Fruit fly (Drosophila melanogaster) whole organism, embryonic: ENCODE data around the gene osi.

ENCODE experiments used
- Awh ChIP-seq: fragments of 200-800 bp; sonication (Bioruptor generic); IDR thresholded peaks from 2 replicates; pipeline ENCODE4, ENCODE4 v1.3.6; 2022; ENCODE audit warnings: missing biosample characterization, missing genetic modification characterization
- BEAF-32 ChIP-seq: fragments of 200-800 bp; sonication (Bioruptor generic); optimal IDR thresholded peaks from 3 replicates; lab custom pipeline; 2017; ENCODE audit warnings: missing biosample characterization, missing genetic modification characterization, mild to moderate bottlenecking, moderate library complexity, missing genetic modification reagents
- CG13296 ChIP-seq: fragments of 200-800 bp; sonication (Bioruptor generic); optimal IDR thresholded peaks from 3 replicates; lab custom pipeline; 2018; ENCODE audit warnings: missing biosample characterization, mild to moderate bottlenecking, missing genetic modification characterization
- CG15479 ChIP-seq: fragments of 200-800 bp; sonication (Bioruptor generic); optimal IDR thresholded peaks from 3 replicates; lab custom pipeline; 2019; ENCODE audit warnings: missing biosample characterization, mild to moderate bottlenecking, missing genetic modification characterization, moderate library complexity
- CG15696 ChIP-seq: fragments of 200-800 bp; sonication (Bioruptor generic); optimal IDR thresholded peaks from 2 replicates; lab custom pipeline; 2019; ENCODE audit warnings: missing biosample characterization, mild to moderate bottlenecking, missing genetic modification characterization, moderate library complexity
- CG1602 ChIP-seq: fragments of 200-800 bp; sonication (Bioruptor generic); optimal IDR thresholded peaks from 3 replicates; lab custom pipeline; 2016; ENCODE audit warnings: missing biosample characterization, missing genetic modification characterization
- CG16815 ChIP-seq: fragments of 200-800 bp; sonication (Bioruptor generic); optimal IDR thresholded peaks from 3 replicates; lab custom pipeline; 2017; ENCODE audit warnings: missing biosample characterization, mild to moderate bottlenecking, missing genetic modification characterization
- CG17359 ChIP-seq: fragments of 200-800 bp; sonication (Bioruptor generic); optimal IDR thresholded peaks from 3 replicates; lab custom pipeline; 2018; ENCODE audit warnings: missing biosample characterization, mild to moderate bottlenecking, missing genetic modification characterization, moderate library complexity
- CG17361 ChIP-seq: fragments of 200-800 bp; sonication (Bioruptor generic); IDR thresholded peaks from 3 replicates; pipeline ENCODE4 v1.3.6; 2022; ENCODE audit warnings: missing biosample characterization, missing genetic modification characterization
- CG2129 ChIP-seq: fragments of 200-800 bp; sonication (Bioruptor generic); IDR thresholded peaks from 2 replicates; pipeline ENCODE4 v1.3.6; 2022; ENCODE audit warnings: missing biosample characterization, missing genetic modification characterization; ENCODE audit not compliant: partially characterized antibody
- CG31365 ChIP-seq: fragments of 200-800 bp; sonication (Bioruptor generic); optimal IDR thresholded peaks from 2 replicates; lab custom pipeline; 2018; ENCODE audit warnings: missing biosample characterization, mild to moderate bottlenecking, missing genetic modification characterization
- CG31388 ChIP-seq: fragments of 200-800 bp; sonication (Bioruptor generic); optimal IDR thresholded peaks from 2 replicates; lab custom pipeline; 2016; ENCODE audit warnings: missing biosample characterization, missing genetic modification characterization
- CG33213 ChIP-seq: fragments of 200-800 bp; sonication (Bioruptor generic); optimal IDR thresholded peaks from 3 replicates; lab custom pipeline; 2016; ENCODE audit warnings: missing biosample characterization, missing genetic modification characterization
- CG4404 ChIP-seq: fragments of 200-800 bp; sonication (Bioruptor generic); IDR thresholded peaks from 2 replicates; pipeline ENCODE4 v1.3.6; 2022; ENCODE audit warnings: missing biosample characterization, missing genetic modification characterization
- CG4617 ChIP-seq: fragments of 200-800 bp; sonication (Bioruptor generic); optimal IDR thresholded peaks from 3 replicates; lab custom pipeline; 2016; ENCODE audit warnings: missing biosample characterization, missing genetic modification characterization, borderline replicate concordance
- CG4730 ChIP-seq: fragments of 200-800 bp; sonication (Bioruptor generic); IDR thresholded peaks from 2 replicates; pipeline ENCODE4 v1.3.6; 2022; ENCODE audit warnings: missing biosample characterization, missing genetic modification characterization
- CG5245 ChIP-seq: fragments of 200-800 bp; sonication (Bioruptor generic); optimal IDR thresholded peaks from 3 replicates; lab custom pipeline; 2016; ENCODE audit warnings: missing biosample characterization, missing genetic modification characterization
- CG6175 ChIP-seq: fragments of 200-800 bp; sonication (Bioruptor generic); IDR thresholded peaks from 3 replicates; pipeline ENCODE4 v1.3.6; 2022; ENCODE audit warnings: missing biosample characterization, missing genetic modification characterization
- CG9817 ChIP-seq: fragments of 200-800 bp; sonication (Bioruptor generic); optimal IDR thresholded peaks from 2 replicates; lab custom pipeline; 2018; ENCODE audit warnings: missing biosample characterization, mild to moderate bottlenecking, missing genetic modification characterization, moderate library complexity
- CG9932 ChIP-seq: fragments of 200-800 bp; sonication (Bioruptor generic); IDR thresholded peaks from 2 replicates; pipeline ENCODE4 v1.3.6; 2022; ENCODE audit warnings: missing biosample characterization, missing genetic modification characterization
- Dbx ChIP-seq: fragments of 200-800 bp; sonication (Bioruptor generic); IDR thresholded peaks from 3 replicates; pipeline ENCODE4 v1.3.6; 2022; ENCODE audit warnings: missing biosample characterization, missing genetic modification characterization
- Deaf1 ChIP-seq: fragments of 200-800 bp; optimal IDR thresholded peaks from 3 replicates; lab custom pipeline; 2019; ENCODE audit warnings: missing biosample characterization, mild to moderate bottlenecking, missing genetic modification characterization, moderate library complexity
- Ets97D ChIP-seq: fragments of 200-800 bp; sonication (Bioruptor generic); optimal IDR thresholded peaks from 3 replicates; lab custom pipeline; 2016; ENCODE audit warnings: missing biosample characterization, missing genetic modification characterization
- Gsc ChIP-seq: fragments of 200-800 bp; sonication (Bioruptor generic); IDR thresholded peaks from 2 replicates; pipeline ENCODE4 v1.3.6; 2022; ENCODE audit warnings: missing biosample characterization, missing genetic modification characterization
- HLH4C ChIP-seq: fragments of 200-800 bp; sonication (Bioruptor generic); IDR thresholded peaks from 3 replicates; pipeline ENCODE4 v1.3.6; 2022; ENCODE audit warnings: missing biosample characterization, missing genetic modification characterization; ENCODE audit not compliant: partially characterized antibody
- Hand ChIP-seq: fragments of 200-800 bp; sonication (Bioruptor generic); optimal IDR thresholded peaks from 2 replicates; lab custom pipeline; 2017; ENCODE audit warnings: mild to moderate bottlenecking, missing biosample characterization, missing genetic modification reagents, missing genetic modification characterization
- Lhr ChIP-seq: fragments of 200-800 bp; sonication (Bioruptor generic); optimal IDR thresholded peaks from 3 replicates; lab custom pipeline; 2017; ENCODE audit warnings: mild to moderate bottlenecking, missing biosample characterization, missing genetic modification reagents, missing genetic modification characterization
- NFAT ChIP-seq: fragments of 200-800 bp; sonication (Bioruptor generic); IDR thresholded peaks from 2 replicates; pipeline ENCODE4 v1.3.6; 2022; ENCODE audit warnings: missing biosample characterization, missing genetic modification characterization
- Scr ChIP-seq: fragments of 200-800 bp; sonication (Bioruptor generic); IDR thresholded peaks from 2 replicates; pipeline ENCODE4 v1.3.6; 2022; ENCODE audit warnings: missing biosample characterization, missing genetic modification characterization; ENCODE audit not compliant: partially characterized antibody
- Spps ChIP-seq: fragments of 200-800 bp; sonication (Bioruptor generic); optimal IDR thresholded peaks from 2 replicates; lab custom pipeline; 2018; ENCODE audit warnings: missing biosample characterization, mild to moderate bottlenecking, missing genetic modification characterization
- Ssrp ChIP-seq: fragments of 200-800 bp; sonication (Bioruptor generic); optimal IDR thresholded peaks from 2 replicates; lab custom pipeline; 2018; ENCODE audit warnings: missing biosample characterization, mild to moderate bottlenecking, missing genetic modification characterization, moderate library complexity
- Usf ChIP-seq: fragments of 200-800 bp; sonication (Bioruptor generic); optimal IDR thresholded peaks from 2 replicates; lab custom pipeline; 2017; ENCODE audit warnings: missing genotype, missing biosample characterization, missing genetic modification characterization
- ab ChIP-seq: fragments of 200-800 bp; sonication (Bioruptor generic); optimal IDR thresholded peaks from 2 replicates; lab custom pipeline; 2016; ENCODE audit warnings: missing biosample characterization, missing genetic modification characterization
- ash1 ChIP-seq: fragments of 200-800 bp; sonication (Bioruptor generic); optimal IDR thresholded peaks from 2 replicates; lab custom pipeline; 2018; ENCODE audit warnings: missing biosample characterization, mild to moderate bottlenecking, missing genetic modification characterization
- bab2 ChIP-seq: fragments of 200-800 bp; sonication (Bioruptor generic); optimal IDR thresholded peaks from 2 replicates; lab custom pipeline; 2016; ENCODE audit warnings: missing biosample characterization, missing genetic modification characterization
- dan ChIP-seq: fragments of 200-800 bp; sonication (Bioruptor generic); IDR thresholded peaks from 2 replicates; pipeline ENCODE4 v1.3.6; 2022; ENCODE audit warnings: missing biosample characterization, missing genetic modification characterization
- fd64A ChIP-seq: fragments of 200-800 bp; sonication (Bioruptor generic); optimal IDR thresholded peaks from 3 replicates; lab custom pipeline; 2018; ENCODE audit warnings: missing biosample characterization, mild to moderate bottlenecking, missing genetic modification characterization
- gce ChIP-seq: fragments of 200-800 bp; sonication (Bioruptor generic); IDR thresholded peaks from 3 replicates; pipeline ENCODE4 v1.3.6; 2022; ENCODE audit warnings: missing biosample characterization, missing genetic modification characterization
- gem ChIP-seq: fragments of 200-800 bp; sonication (Bioruptor generic); optimal IDR thresholded peaks from 2 replicates; lab custom pipeline; 2019; ENCODE audit warnings: missing biosample characterization, mild to moderate bottlenecking, missing genetic modification characterization, moderate library complexity
- gfzf ChIP-seq: fragments of 200-800 bp; sonication (Bioruptor generic); optimal IDR thresholded peaks from 2 replicates; lab custom pipeline; 2016; ENCODE audit warnings: missing biosample characterization, mild to moderate bottlenecking, missing genetic modification characterization, moderate library complexity
- gsb ChIP-seq: fragments of 200-800 bp; sonication (Bioruptor generic); IDR thresholded peaks from 2 replicates; pipeline ENCODE4 v1.3.6; 2022; ENCODE audit warnings: missing biosample characterization, missing genetic modification characterization
- jumu ChIP-seq: fragments of 200-800 bp; sonication (Bioruptor generic); optimal IDR thresholded peaks from 3 replicates; lab custom pipeline; 2016; ENCODE audit warnings: missing biosample characterization, missing genetic modification characterization
- mirr ChIP-seq: fragments of 200-800 bp; sonication (Bioruptor generic); optimal IDR thresholded peaks from 3 replicates; lab custom pipeline; 2018; ENCODE audit warnings: missing biosample characterization, mild to moderate bottlenecking, missing genetic modification characterization
- mld ChIP-seq: fragments of 200-800 bp; sonication (Bioruptor generic); IDR thresholded peaks from 3 replicates; pipeline ENCODE4 v1.3.6; 2022; ENCODE audit warnings: missing biosample characterization, missing genetic modification characterization; ENCODE audit not compliant: partially characterized antibody
- pita ChIP-seq: fragments of 200-800 bp; sonication (Bioruptor generic); optimal IDR thresholded peaks from 2 replicates; lab custom pipeline; 2017; ENCODE audit warnings: missing biosample characterization, mild to moderate bottlenecking, missing genetic modification characterization
- salm ChIP-seq: fragments of 200-800 bp; sonication (Bioruptor generic); optimal IDR thresholded peaks from 2 replicates; lab custom pipeline; 2018; ENCODE audit warnings: missing biosample characterization, mild to moderate bottlenecking, missing genetic modification characterization
- tap ChIP-seq: fragments of 200-800 bp; optimal IDR thresholded peaks from 3 replicates; lab custom pipeline; 2019; ENCODE audit warnings: missing biosample characterization, mild to moderate bottlenecking, missing genetic modification characterization, moderate library complexity
- ttk ChIP-seq: fragments of 200-800 bp; sonication (Bioruptor generic); IDR thresholded peaks from 2 replicates; pipeline ENCODE4 v2.1.2; 2022; ENCODE audit warnings: missing biosample characterization, missing genetic modification characterization
- usp ChIP-seq: fragments of >200 bp; optimal IDR thresholded peaks from 2 replicates; lab custom pipeline; 2017; ENCODE audit warnings: missing biosample characterization, missing genetic modification characterization

osi gene

dm6 chr2L:16887660-16888573 lies at the start of gene osi, which contains the start of gene tweek (continued):
- peak; percentile 8 for TF ChIP-seq CG31388 (GFP tag; lab: Kevin White, UChicago)
- peak; percentile 40; the same call in 1 of the 2 replicates for TF ChIP-seq CG2129 (GFP tag; lab: Robert Waterston, UW)
- TF ChIP-seq CG6175 (GFP tag; lab: Robert Waterston, UW), result no peak
- no peak for TF ChIP-seq CG17359
- no peak for TF ChIP-seq fd64A (GFP tag; lab: Kevin White, UChicago)
- no peak for TF ChIP-seq CG13296 (GFP tag; lab: Kevin White, UChicago)
- peak; percentile 84 for TF ChIP-seq NFAT (GFP tag; lab: Robert Waterston, UW)
- TF ChIP-seq BEAF-32 (GFP tag; lab: Kevin White, UChicago), result peak; percentile 94
- TF ChIP-seq Gsc (GFP tag; lab: Robert Waterston, UW), result no peak
- TF ChIP-seq ttk (GFP tag; lab: Robert Waterston, UW), result peak; percentile 59
- TF ChIP-seq CG9932 (GFP tag; lab: Robert Waterston, UW), result peak; percentile 86
- peak; percentile 27 for TF ChIP-seq tap (tag; lab: Kevin White, UChicago)
- peak; percentile 40 for TF ChIP-seq CG15696 (tag; lab: Kevin White, UChicago)
- peak; percentile 10 for TF ChIP-seq mirr (GFP tag; lab: Kevin White, UChicago)
- TF ChIP-seq gce (GFP tag; lab: Robert Waterston, UW), result no peak
- TF ChIP-seq Ssrp, result no peak
- TF ChIP-seq salm (tag; lab: Kevin White, UChicago), result no peak
- no peak for TF ChIP-seq gsb
- peak; percentile 5 for TF ChIP-seq CG4617 (GFP tag; lab: Kevin White, UChicago)
- peak; percentile 70 for TF ChIP-seq CG1602 (GFP tag; lab: Kevin White, UChicago)
- TF ChIP-seq Awh, result no peak
- TF ChIP-seq CG4404, result peak; percentile 53
- no peak for TF ChIP-seq CG4730
- TF ChIP-seq Spps (tag; lab: Kevin White, UChicago), result no peak
- peak; percentile 14 for TF ChIP-seq CG33213 (GFP tag; lab: Kevin White, UChicago)
- TF ChIP-seq ab (GFP tag; lab: Kevin White, UChicago), result peak; percentile 15
- TF ChIP-seq Usf (GFP tag; lab: Kevin White, UChicago), result peak; percentile 26
- no peak for TF ChIP-seq ash1 (GFP tag; lab: Kevin White, UChicago)
- no peak; the same call in 1 of the 3 replicates for TF ChIP-seq mld (GFP tag; lab: Robert Waterston, UW)
- no peak for TF ChIP-seq CG5245 (GFP tag; lab: Kevin White, UChicago)
- no peak for TF ChIP-seq CG15479 (GFP tag; lab: Kevin White, UChicago)
- no peak for TF ChIP-seq CG31365 (tag; lab: Kevin White, UChicago)
- TF ChIP-seq jumu, result no peak
- TF ChIP-seq CG17361 (GFP tag; lab: Robert Waterston, UW), result no peak; the same call in 2 of the 3 replicates
- TF ChIP-seq dan (GFP tag; lab: Robert Waterston, UW), result no peak
- peak; percentile 2 for TF ChIP-seq Hand (GFP tag; lab: Kevin White, UChicago)
- TF ChIP-seq bab2 (GFP tag; lab: Kevin White, UChicago), result peak; percentile 29
- TF ChIP-seq HLH4C, result peak; percentile 81
- TF ChIP-seq pita (GFP tag; lab: Kevin White, UChicago), result no peak
- no peak for TF ChIP-seq Ets97D (GFP tag; lab: Kevin White, UChicago)
- TF ChIP-seq Deaf1 (tag; lab: Kevin White, UChicago), result peak; percentile 3
- TF ChIP-seq Lhr (GFP tag; lab: Kevin White, UChicago), result peak; percentile 39
- peak; percentile 74 for TF ChIP-seq gfzf (GFP tag; lab: Kevin White, UChicago)
- TF ChIP-seq CG16815 (GFP tag; lab: Kevin White, UChicago), result peak; percentile 83
- no peak for TF ChIP-seq usp (GFP tag; lab: Kevin White, UChicago)
- peak; percentile 83 for TF ChIP-seq gem (tag; lab: Kevin White, UChicago)
- peak; percentile 91 for TF ChIP-seq Scr (GFP tag; lab: Robert Waterston, UW)
- TF ChIP-seq CG9817 (tag; lab: Kevin White, UChicago), result peak; percentile 76
- TF ChIP-seq Dbx, result peak; percentile 39; the same call in 1 of the 3 replicates
